Fruit fly (Drosophila melanogaster) whole organism, embryonic: Measurements from ENCODE around the gene pall.

Experiments
- Bgb ChIP-seq: fragments of 200-800 bp; sonication (Bioruptor generic); IDR thresholded peaks from 2 replicates; pipeline ENCODE4 v1.3.6; 2022; ENCODE audit warnings: missing biosample characterization, missing genetic modification characterization; ENCODE audit not compliant: partially characterized antibody
- CG10565 ChIP-seq: fragments of 200-800 bp; sonication (Bioruptor generic); optimal IDR thresholded peaks from 3 replicates; lab custom pipeline; 2016; ENCODE audit warnings: missing biosample characterization, mild to moderate bottlenecking, missing genetic modification characterization
- CG12744 ChIP-seq: fragments of 200-800 bp; sonication (Bioruptor generic); optimal IDR thresholded peaks from 2 replicates; lab custom pipeline; 2016; ENCODE audit warnings: missing biosample characterization, missing genetic modification characterization
- CG13894 ChIP-seq: fragments of 200-800 bp; sonication (Bioruptor generic); optimal IDR thresholded peaks from 3 replicates; lab custom pipeline; 2018; ENCODE audit warnings: missing biosample characterization, mild to moderate bottlenecking, missing genetic modification characterization, moderate library complexity
- CG17359 ChIP-seq: fragments of 200-800 bp; sonication (Bioruptor generic); optimal IDR thresholded peaks from 3 replicates; lab custom pipeline; 2018; ENCODE audit warnings: missing biosample characterization, mild to moderate bottlenecking, missing genetic modification characterization, moderate library complexity
- CG17802 ChIP-seq: fragments of 200-800 bp; sonication (Bioruptor generic); optimal IDR thresholded peaks from 2 replicates; lab custom pipeline; 2018; ENCODE audit warnings: missing biosample characterization, mild to moderate bottlenecking, missing genetic modification characterization, moderate library complexity
- CG18764 ChIP-seq: fragments of 200-800 bp; sonication (Bioruptor generic); optimal IDR thresholded peaks from 3 replicates; lab custom pipeline; 2016; ENCODE audit warnings: missing biosample characterization, missing genetic modification characterization
- CG2129 ChIP-seq: fragments of 200-800 bp; sonication (Bioruptor generic); IDR thresholded peaks from 2 replicates; pipeline ENCODE4 v1.3.6; 2022; ENCODE audit warnings: missing biosample characterization, missing genetic modification characterization; ENCODE audit not compliant: partially characterized antibody
- CG31441 ChIP-seq: fragments of 200-800 bp; sonication (Bioruptor generic); IDR thresholded peaks from 2 replicates; pipeline ENCODE4 v1.3.6; 2022; ENCODE audit warnings: missing biosample characterization, missing genetic modification characterization
- CG33557 ChIP-seq: fragments of 200-800 bp; sonication (Bioruptor generic); optimal IDR thresholded peaks from 2 replicates; lab custom pipeline; 2019; ENCODE audit warnings: missing biosample characterization, mild to moderate bottlenecking, missing genetic modification characterization, moderate library complexity
- CG34376 ChIP-seq: fragments of 200-800 bp; sonication (Bioruptor generic); optimal IDR thresholded peaks from 2 replicates; lab custom pipeline; 2018; ENCODE audit warnings: missing biosample characterization, mild to moderate bottlenecking, missing genetic modification characterization
- CG4328 ChIP-seq: fragments of 200-800 bp; sonication (Bioruptor generic); optimal IDR thresholded peaks from 3 replicates; lab custom pipeline; 2017; ENCODE audit warnings: missing biosample characterization, missing genetic modification reagents, missing genetic modification characterization
- CG5180 ChIP-seq: fragments of 200-800 bp; sonication (Bioruptor generic); optimal IDR thresholded peaks from 3 replicates; lab custom pipeline; 2017; ENCODE audit warnings: missing biosample characterization, missing genetic modification characterization, mild to moderate bottlenecking, moderate library complexity, missing genetic modification reagents
- CG6175 ChIP-seq: fragments of 200-800 bp; sonication (Bioruptor generic); IDR thresholded peaks from 3 replicates; pipeline ENCODE4 v1.3.6; 2022; ENCODE audit warnings: missing biosample characterization, missing genetic modification characterization
- CG6654 ChIP-seq: fragments of 200-800 bp; sonication (Bioruptor generic); optimal IDR thresholded peaks from 2 replicates; lab custom pipeline; 2017; ENCODE audit warnings: missing biosample characterization, mild to moderate bottlenecking, missing genetic modification characterization
- CG9727 ChIP-seq: fragments of 200-800 bp; sonication (Bioruptor generic); optimal IDR thresholded peaks from 3 replicates; lab custom pipeline; 2017; ENCODE audit warnings: missing biosample characterization, mild to moderate bottlenecking, missing genetic modification characterization
- CrebB ChIP-seq: fragments of 200-800 bp; sonication (Bioruptor generic); optimal IDR thresholded peaks from 3 replicates; lab custom pipeline; 2018; ENCODE audit warnings: missing biosample characterization, mild to moderate bottlenecking, missing genetic modification characterization
- Fer1 ChIP-seq: fragments of 200-800 bp; sonication (Bioruptor generic); optimal IDR thresholded peaks from 2 replicates; lab custom pipeline; 2017; ENCODE audit warnings: missing biosample characterization, mild to moderate bottlenecking, missing genetic modification characterization
- H2.0 ChIP-seq: fragments of 200-800 bp; sonication (Bioruptor generic); IDR thresholded peaks from 2 replicates; pipeline ENCODE4 v1.3.6; 2022; ENCODE audit warnings: missing biosample characterization, missing genetic modification characterization
- Jarid2 ChIP-seq: fragments of 200-800 bp; sonication (Bioruptor generic); optimal IDR thresholded peaks from 3 replicates; lab custom pipeline; 2017; ENCODE audit warnings: mild to moderate bottlenecking, missing biosample characterization, missing genetic modification reagents, missing genetic modification characterization
- Kr ChIP-seq: fragments of 200-800 bp; sonication (Bioruptor generic); optimal IDR thresholded peaks from 2 replicates; lab custom pipeline; 2017; ENCODE audit warnings: missing biosample characterization, mild to moderate bottlenecking, missing genetic modification characterization
- MBD-R2 ChIP-seq: fragments of 200-800 bp; sonication (Bioruptor generic); IDR thresholded peaks from 2 replicates; pipeline ENCODE4 v1.3.6; 2022; ENCODE audit warnings: missing biosample characterization, missing genetic modification characterization
- Myb ChIP-seq: fragments of 200-800 bp; sonication (Bioruptor generic); optimal IDR thresholded peaks from 2 replicates; lab custom pipeline; 2016; ENCODE audit warnings: missing biosample characterization, missing genetic modification characterization
- Tbp ChIP-seq: fragments of >200 bp; optimal IDR thresholded peaks from 2 replicates; lab custom pipeline; 2018; ENCODE audit warnings: missing biosample characterization, missing genetic modification characterization
- Usf ChIP-seq: fragments of 200-800 bp; sonication (Bioruptor generic); optimal IDR thresholded peaks from 2 replicates; lab custom pipeline; 2017; ENCODE audit warnings: missing genotype, missing biosample characterization, missing genetic modification characterization
- Xbp1 ChIP-seq: fragments of 200-800 bp; sonication (Bioruptor generic); optimal IDR thresholded peaks from 3 replicates; lab custom pipeline; 2016; ENCODE audit warnings: missing biosample characterization, mild to moderate bottlenecking, missing genetic modification characterization
- YL-1 ChIP-seq: fragments of 200-800 bp; sonication (Bioruptor generic); optimal IDR thresholded peaks from 3 replicates; lab custom pipeline; 2017; ENCODE audit warnings: missing biosample characterization, mild to moderate bottlenecking, missing genetic modification characterization
- aop ChIP-seq: fragments of 200-800 bp; sonication (Bioruptor generic); IDR thresholded peaks from 2 replicates; pipeline ENCODE4 v1.3.6; 2022; ENCODE audit warnings: missing biosample characterization, missing genetic modification characterization
- cwo ChIP-seq: fragments of 200-800 bp; sonication (Bioruptor generic); optimal IDR thresholded peaks from 3 replicates; lab custom pipeline; 2017; ENCODE audit warnings: missing biosample characterization, missing genetic modification characterization, mild to moderate bottlenecking, moderate library complexity, missing genetic modification reagents
- dm ChIP-seq: fragments of 200-800 bp; sonication (Bioruptor generic); optimal IDR thresholded peaks from 3 replicates; lab custom pipeline; 2016; ENCODE audit warnings: missing biosample characterization, missing genetic modification characterization
- emc ChIP-seq: fragments of 200-800 bp; sonication (Bioruptor generic); optimal IDR thresholded peaks from 2 replicates; lab custom pipeline; 2016; ENCODE audit warnings: missing biosample characterization, missing genetic modification characterization
- en ChIP-seq: fragments of 200-800 bp; sonication (Bioruptor generic); optimal IDR thresholded peaks from 2 replicates; lab custom pipeline; 2016; ENCODE audit warnings: missing biosample characterization, missing genetic modification characterization
- fd102C ChIP-seq: fragments of 200-800 bp; sonication (Bioruptor generic); optimal IDR thresholded peaks from 2 replicates; lab custom pipeline; 2018; ENCODE audit warnings: missing biosample characterization, mild to moderate bottlenecking, missing genetic modification characterization, moderate library complexity
- grn ChIP-seq: fragments of 200-800 bp; sonication (Bioruptor generic); optimal IDR thresholded peaks from 3 replicates; lab custom pipeline; 2017; ENCODE audit warnings: missing biosample characterization, missing genetic modification characterization
- gsb-n ChIP-seq: fragments of 200-800 bp; sonication (Bioruptor generic); optimal IDR thresholded peaks from 3 replicates; lab custom pipeline; 2018; ENCODE audit warnings: missing biosample characterization, mild to moderate bottlenecking, missing genetic modification characterization
- her ChIP-seq: fragments of 200-800 bp; sonication (Bioruptor generic); optimal IDR thresholded peaks from 2 replicates; lab custom pipeline; 2016; ENCODE audit warnings: missing biosample characterization, missing genetic modification characterization
- hkb ChIP-seq, 2 experiments: fragments of 200-800 bp in 1 of 2; fragments of >200 bp in 1 of 2; sonication (Bioruptor generic) in 1 of 2; IDR thresholded peaks in 1 of 2; optimal IDR thresholded peaks in 1 of 2; 2 replicates each; pipeline versions ENCODE4 v1.3.6 to Lab custom; 2017 to 2022; ENCODE audit warnings: missing biosample characterization in 1 of 2, missing genetic modification characterization in 1 of 2
- ken ChIP-seq: fragments of 200-800 bp; sonication (Bioruptor generic); IDR thresholded peaks from 3 replicates; pipeline ENCODE4 v1.3.6; 2022; ENCODE audit warnings: missing biosample characterization, missing genetic modification characterization
- lola ChIP-seq, 3 experiments: fragments of >200 bp in 2 of 3; fragments of 200-800 bp in 1 of 3; sonication (Bioruptor generic) in 1 of 3; optimal IDR thresholded peaks; 2 replicates each; lab custom pipeline; 2017 to 2019; ENCODE audit warnings: missing biosample characterization in 3 of 3, missing genetic modification characterization in 3 of 3, mild to moderate bottlenecking in 1 of 3, moderate library complexity in 1 of 3
- org-1 ChIP-seq: fragments of 200-800 bp; sonication (Bioruptor generic); optimal IDR thresholded peaks from 2 replicates; lab custom pipeline; 2017; ENCODE audit warnings: missing biosample characterization, missing genetic modification characterization
- otp ChIP-seq: fragments of 200-800 bp; sonication (Bioruptor generic); IDR thresholded peaks from 3 replicates; pipeline ENCODE4, ENCODE4 v1.3.6; 2022; ENCODE audit warnings: missing biosample characterization, missing genetic modification characterization
- p53 ChIP-seq: fragments of 200-800 bp; sonication (Bioruptor generic); optimal IDR thresholded peaks from 2 replicates; lab custom pipeline; 2016; ENCODE audit warnings: missing biosample characterization, missing genetic modification characterization
- pho ChIP-seq: fragments of 200-800 bp; sonication (Bioruptor generic); optimal IDR thresholded peaks from 2 replicates; lab custom pipeline; 2016; ENCODE audit warnings: missing biosample characterization, missing genetic modification characterization
- phol ChIP-seq: fragments of 200-800 bp; sonication (Bioruptor generic); optimal IDR thresholded peaks from 3 replicates; lab custom pipeline; 2018; ENCODE audit warnings: missing biosample characterization, mild to moderate bottlenecking, missing genetic modification characterization, moderate library complexity
- pzg ChIP-seq: fragments of 200-800 bp; sonication (Bioruptor generic); optimal IDR thresholded peaks from 3 replicates; lab custom pipeline; 2018; ENCODE audit warnings: missing biosample characterization, mild to moderate bottlenecking, missing genetic modification characterization, moderate library complexity
- run ChIP-seq: fragments of 200-800 bp; sonication (Bioruptor generic); optimal IDR thresholded peaks from 3 replicates; lab custom pipeline; 2018; ENCODE audit warnings: missing biosample characterization, mild to moderate bottlenecking, missing genetic modification characterization
- slbo ChIP-seq: fragments of 200-800 bp; sonication (Bioruptor generic); IDR thresholded peaks from 2 replicates; pipeline ENCODE4 v1.3.6; 2022; ENCODE audit warnings: missing biosample characterization, missing genetic modification characterization
- sob ChIP-seq: fragments of 200-800 bp; sonication (Bioruptor generic); IDR thresholded peaks from 2 replicates; pipeline ENCODE4 v1.3.6; 2022; ENCODE audit warnings: missing biosample characterization, missing genetic modification characterization
- twi ChIP-seq: fragments of 200-800 bp; optimal IDR thresholded peaks from 2 replicates; lab custom pipeline; 2019; ENCODE audit warnings: missing biosample characterization, mild to moderate bottlenecking, missing genetic modification characterization, moderate library complexity
- tx ChIP-seq: fragments of 200-800 bp; sonication (Bioruptor generic); optimal IDR thresholded peaks from 2 replicates; lab custom pipeline; 2016; ENCODE audit warnings: missing biosample characterization, missing genetic modification characterization
- unpg ChIP-seq: fragments of 200-800 bp; sonication (Bioruptor generic); optimal IDR thresholded peaks from 3 replicates; lab custom pipeline; 2018; ENCODE audit warnings: missing biosample characterization, mild to moderate bottlenecking, missing genetic modification characterization, moderate library complexity

pall gene

dm6 chr3L:9508653-9509036 lies 21.1 kb upstream of the pall start (continued):
- peak; percentile 53 for TF ChIP-seq cwo
- TF ChIP-seq CG2129 (GFP tag; lab: Robert Waterston, UW) = no peak
- no peak for TF ChIP-seq hkb (optimal IDR thresholded peaks at IDR 0.05; lab: Kevin White, UChicago)
- peak; percentile 54 for TF ChIP-seq hkb (GFP tag; IDR thresholded peaks at IDR 0.05; lab: Robert Waterston, UW)
- no peak for TF ChIP-seq p53
- TF ChIP-seq CG6175 (GFP tag; lab: Robert Waterston, UW) = no peak
- TF ChIP-seq CG17802 (tag; lab: Kevin White, UChicago) = no peak
- TF ChIP-seq run = peak; percentile 35
- 0 out of 2 replicates have a peak, but pooled peaks have one; percentile 21 for TF ChIP-seq sob (GFP tag; lab: Robert Waterston, UW)
- TF ChIP-seq otp (GFP tag; lab: Robert Waterston, UW) = no peak
- no peak for TF ChIP-seq CG34376 (GFP tag; lab: Kevin White, UChicago)
- no peak for TF ChIP-seq Kr (GFP tag; lab: Kevin White, UChicago)
- TF ChIP-seq pho (GFP tag; lab: Kevin White, UChicago) = no peak
- no peak for TF ChIP-seq H2.0 (GFP tag; lab: Robert Waterston, UW)
- peak in 1 of 3 experiments; percentile 61 for TF ChIP-seq lola (GFP tag; optimal IDR thresholded peaks at IDR 0.05; lab: Kevin White, UChicago)
- no peak for TF ChIP-seq dm
- peak; percentile 0 for TF ChIP-seq Jarid2 (GFP tag; lab: Kevin White, UChicago)
- no peak for TF ChIP-seq YL-1 (GFP tag; lab: Kevin White, UChicago)
- TF ChIP-seq pzg (GFP tag; lab: Kevin White, UChicago) = no peak
- TF ChIP-seq gsb-n (tag; lab: Kevin White, UChicago) = peak; percentile 79
- no peak for TF ChIP-seq fd102C
- TF ChIP-seq MBD-R2 (GFP tag; lab: Robert Waterston, UW) = no peak
- no peak for TF ChIP-seq twi (tag; lab: Kevin White, UChicago)
- no peak for TF ChIP-seq CG18764 (GFP tag; lab: Kevin White, UChicago)
- no peak for TF ChIP-seq Tbp
- peak; percentile 13 for TF ChIP-seq CG5180
- TF ChIP-seq ken (GFP tag; lab: Robert Waterston, UW) = no peak
- peak; percentile 36; the same call in 1 of the 2 replicates for TF ChIP-seq slbo (GFP tag; lab: Robert Waterston, UW)
- TF ChIP-seq CG6654 (GFP tag; lab: Kevin White, UChicago) = no peak
- peak; percentile 75 for TF ChIP-seq unpg (GFP tag; lab: Kevin White, UChicago)
- peak; percentile 51 for TF ChIP-seq CG33557
- no peak for TF ChIP-seq Usf (GFP tag; lab: Kevin White, UChicago)
- TF ChIP-seq grn (GFP tag; lab: Kevin White, UChicago) = no peak
- TF ChIP-seq CG4328 (GFP tag; lab: Kevin White, UChicago) = no peak
- peak; percentile 34 for TF ChIP-seq Fer1 (GFP tag; lab: Kevin White, UChicago)
- no peak for TF ChIP-seq CG12744
- TF ChIP-seq CG9727 (GFP tag; lab: Kevin White, UChicago) = peak; percentile 63
- TF ChIP-seq Xbp1 (GFP tag; lab: Kevin White, UChicago) = no peak
- no peak for TF ChIP-seq CG10565 (GFP tag; lab: Kevin White, UChicago)
- TF ChIP-seq her (GFP tag; lab: Kevin White, UChicago) = no peak
- TF ChIP-seq org-1 (GFP tag; lab: Kevin White, UChicago) = peak; percentile 24
- TF ChIP-seq Myb = no peak
- no peak for TF ChIP-seq CG13894
- no peak for TF ChIP-seq emc (GFP tag; lab: Kevin White, UChicago)
- TF ChIP-seq CrebB (tag; lab: Kevin White, UChicago) = no peak
- TF ChIP-seq aop (GFP tag; lab: Robert Waterston, UW) = no peak
- TF ChIP-seq CG17359 (tag; lab: Kevin White, UChicago) = peak; percentile 69
- no peak for TF ChIP-seq tx (GFP tag; lab: Kevin White, UChicago)
- TF ChIP-seq Bgb (GFP tag; lab: Robert Waterston, UW) = no peak
- no peak for TF ChIP-seq en (GFP tag; lab: Kevin White, UChicago)
- peak; percentile 74 for TF ChIP-seq CG31441
- TF ChIP-seq phol (tag; lab: Kevin White, UChicago) = peak; percentile 80
